Fruit fly (Drosophila melanogaster): Measurements from ENCODE around the gene Orc2.

dm6 chr3R:13981584-13981983, 16.9 kb downstream of the Orc2 start:
- TF ChIP-seq Ets96B (tag; optimal IDR thresholded peaks at IDR 0.05) (no peak), topi (GFP tag; optimal IDR thresholded peaks at IDR 0.05) (no peak), CG11902 (GFP tag; optimal IDR thresholded peaks at IDR 0.05) (no peak), CG6808 (GFP tag; optimal IDR thresholded peaks at IDR 0.05) (no peak), CG15336 (GFP tag; IDR thresholded peaks at IDR 0.05) (no peak), CG4318 (GFP tag; optimal IDR thresholded peaks at IDR 0.05) (no peak), svp (GFP tag) (no peak), CG16779 (tag; optimal IDR thresholded peaks at IDR 0.05) (no peak)

Measured in whole organism, prepupa.